Worm (Caenorhabditis elegans) whole organism, young adult: ENCODE data around the gene F53F4.11.

Source experiments
- B0035.1 ChIP-seq: sonication (generic microtip); optimal IDR thresholded peaks from 2 replicates; lab custom pipeline; 2016; ENCODE audit warnings: missing genetic modification characterization, mild to moderate bottlenecking, missing compliant biosample characterization, missing genotype, missing genetic modification reagents
- B0336.3 ChIP-seq: fragments of 200-800 bp; sonication (Bioruptor generic); IDR thresholded peaks from 2 replicates; pipeline ENCODE4 v1.3.6; 2022; ENCODE audit warnings: missing genetic modification characterization, missing compliant biosample characterization
- D2030.7 ChIP-seq: fragments of 200-800 bp; sonication (Bioruptor generic); IDR thresholded peaks from 2 replicates; pipeline ENCODE4 v1.3.6; 2022; ENCODE audit warnings: missing genetic modification reagents, missing genetic modification characterization, missing compliant biosample characterization
- F22D6.2 ChIP-seq: sonication (generic microtip); optimal IDR thresholded peaks from 2 replicates; lab custom pipeline; 2016; ENCODE audit warnings: mild to moderate bottlenecking, missing genetic modification characterization, missing compliant biosample characterization
- F37B4.10 ChIP-seq: fragments of 200-800 bp; sonication (Bioruptor generic); IDR thresholded peaks from 2 replicates; pipeline ENCODE4 v1.3.6; 2022; ENCODE audit warnings: missing genetic modification characterization, missing compliant biosample characterization
- F39B2.1 ChIP-seq: fragments of 200-800 bp; sonication (Bioruptor generic); IDR thresholded peaks from 2 replicates; pipeline ENCODE4 v1.3.6; 2022; ENCODE audit warnings: missing genetic modification reagents, missing genetic modification characterization, missing compliant biosample characterization
- Y53G8AR.9 ChIP-seq: fragments of 200-800 bp; sonication (Bioruptor generic); conservative IDR thresholded peaks from 2 replicates; pipeline ENCODE4 v1.3.6; 2022; ENCODE audit warnings: missing genetic modification reagents, missing genetic modification characterization, missing compliant biosample characterization
- Y79H2A.3 ChIP-seq: fragments of 200-800 bp; sonication (Bioruptor generic); conservative IDR thresholded peaks from 2 replicates; pipeline ENCODE4 v1.3.6; 2022; ENCODE audit warnings: missing genetic modification reagents, missing genetic modification characterization, missing compliant biosample characterization
- ama-1 ChIP-seq, 3 experiments: fragments of 150-350 bp in 1 of 3; sonication (generic microtip) in 2 of 3; optimal IDR thresholded peaks; 2 replicates each; lab custom pipeline; 2014 to 2018; ENCODE audit warnings: missing biosample characterization in 2 of 3, missing genetic modification characterization in 2 of 3, missing genetic modification reagents in 2 of 3
- atf-7 ChIP-seq: sonication (generic microtip); optimal IDR thresholded peaks from 2 replicates; lab custom pipeline; 2017; ENCODE audit warnings: mild to moderate bottlenecking, missing genetic modification characterization, missing compliant biosample characterization
- ccch-3 ChIP-seq: fragments of 200-800 bp; sonication (Bioruptor generic); optimal IDR thresholded peaks from 2 replicates; lab custom pipeline; 2018; ENCODE audit warnings: mild to moderate bottlenecking, missing genetic modification characterization, missing compliant biosample characterization
- cebp-1 ChIP-seq, 2 experiments: fragments of 200-800 bp in 1 of 2; sonication (Bioruptor generic) in 1 of 2; sonication (generic microtip) in 1 of 2; IDR thresholded peaks in 1 of 2; optimal IDR thresholded peaks in 1 of 2; 2 replicates each; pipeline versions ENCODE4 v1.3.6 to Lab custom; 2017 to 2022; ENCODE audit warnings: missing compliant biosample characterization in 2 of 2, missing genetic modification characterization in 2 of 2, mild to moderate bottlenecking in 1 of 2, missing genetic modification reagents in 1 of 2, moderate library complexity in 1 of 2
- ceh-79 ChIP-seq: sonication (generic microtip); optimal IDR thresholded peaks from 2 replicates; lab custom pipeline; 2017; ENCODE audit warnings: mild to moderate bottlenecking, missing genetic modification characterization, missing compliant biosample characterization
- dpl-1 ChIP-seq: fragments of 150-350 bp; optimal IDR thresholded peaks from 2 replicates; lab custom pipeline; 2014; ENCODE audit warnings: missing biosample characterization, missing genetic modification reagents, missing genetic modification characterization
- egl-18 ChIP-seq: fragments of 200-800 bp; sonication (Bioruptor generic); IDR thresholded peaks from 2 replicates; pipeline ENCODE4 v1.3.6; 2022; ENCODE audit warnings: missing genetic modification reagents, missing genetic modification characterization, missing compliant biosample characterization
- gei-17 ChIP-seq: fragments of 200-800 bp; sonication (Bioruptor generic); optimal IDR thresholded peaks from 2 replicates; lab custom pipeline; 2018; ENCODE audit warnings: mild to moderate bottlenecking, missing genetic modification characterization, missing compliant biosample characterization
- hlh-12 ChIP-seq: sonication (generic microtip); optimal IDR thresholded peaks from 2 replicates; lab custom pipeline; 2016; ENCODE audit warnings: missing genetic modification characterization, missing compliant biosample characterization
- hmg-1.2 ChIP-seq: fragments of 200-800 bp; sonication (Bioruptor generic); IDR thresholded peaks from 2 replicates; pipeline ENCODE4 v1.3.6; 2022; ENCODE audit warnings: missing genetic modification reagents, missing genetic modification characterization, missing compliant biosample characterization
- lin-40 ChIP-seq: sonication (generic microtip); optimal IDR thresholded peaks from 2 replicates; lab custom pipeline; 2016; ENCODE audit warnings: missing genetic modification characterization, mild to moderate bottlenecking, missing compliant biosample characterization, missing genotype, missing genetic modification reagents
- lsl-1 ChIP-seq: fragments of 200-800 bp; sonication (Bioruptor generic); optimal IDR thresholded peaks from 2 replicates; lab custom pipeline; 2018; ENCODE audit warnings: mild to moderate bottlenecking, missing genetic modification characterization, moderate library complexity, missing compliant biosample characterization
- madf-10 ChIP-seq: sonication (generic microtip); optimal IDR thresholded peaks from 2 replicates; lab custom pipeline; 2016; ENCODE audit warnings: mild to moderate bottlenecking, missing genetic modification characterization, missing compliant biosample characterization
- madf-8 ChIP-seq: fragments of 200-800 bp; sonication (Bioruptor generic); conservative IDR thresholded peaks from 2 replicates; pipeline ENCODE4 v1.3.6; 2022; ENCODE audit warnings: missing genetic modification reagents, missing genetic modification characterization, missing compliant biosample characterization
- mcd-1 ChIP-seq: fragments of 200-800 bp; sonication (Bioruptor generic); IDR thresholded peaks from 2 replicates; pipeline ENCODE4 v1.3.6; 2022; ENCODE audit warnings: missing genetic modification reagents, missing genetic modification characterization, missing compliant biosample characterization
- mel-28 ChIP-seq: sonication (generic microtip); optimal IDR thresholded peaks from 2 replicates; lab custom pipeline; 2016; ENCODE audit warnings: borderline replicate concordance, mild to moderate bottlenecking, missing genetic modification characterization, missing compliant biosample characterization
- nfya-1 ChIP-seq: sonication (generic microtip); optimal IDR thresholded peaks from 2 replicates; lab custom pipeline; 2017; ENCODE audit warnings: antibody characterized with exemption, missing compliant biosample characterization, missing genetic modification characterization, borderline replicate concordance; ENCODE audit not compliant: insufficient read depth
- nfya-2 ChIP-seq: fragments of 200-800 bp; sonication (Bioruptor generic); IDR thresholded peaks from 2 replicates; pipeline ENCODE4 v1.3.6; 2022; ENCODE audit warnings: missing genetic modification reagents, missing genetic modification characterization, missing compliant biosample characterization
- nhr-120 ChIP-seq: fragments of 200-800 bp; sonication (Bioruptor generic); IDR thresholded peaks from 2 replicates; pipeline ENCODE4 v1.3.6; 2022; ENCODE audit warnings: missing genetic modification characterization, missing compliant biosample characterization
- nhr-80 ChIP-seq: sonication (generic microtip); optimal IDR thresholded peaks from 2 replicates; lab custom pipeline; 2016; ENCODE audit warnings: missing genetic modification characterization, missing compliant biosample characterization
- sea-2 ChIP-seq: fragments of 200-800 bp; sonication (Bioruptor generic); IDR thresholded peaks from 2 replicates; pipeline ENCODE4 v1.3.6; 2022; ENCODE audit warnings: missing genetic modification characterization, missing compliant biosample characterization
- sptf-2 ChIP-seq: fragments of 200-800 bp; sonication (Bioruptor generic); optimal IDR thresholded peaks from 2 replicates; lab custom pipeline; 2018; ENCODE audit warnings: mild to moderate bottlenecking, missing genetic modification characterization, missing compliant biosample characterization
- tbp1 ChIP-seq: fragments of 200-800 bp; sonication (Bioruptor generic); optimal IDR thresholded peaks from 2 replicates; lab custom pipeline; 2018; ENCODE audit warnings: mild to moderate bottlenecking, missing genetic modification characterization, missing compliant biosample characterization
- unc-62 ChIP-seq: fragments of 150-350 bp; optimal IDR thresholded peaks from 2 replicates; lab custom pipeline; 2014; ENCODE audit warnings: missing biosample characterization, missing genetic modification reagents, missing genetic modification characterization
- ztf-6 ChIP-seq: fragments of 200-800 bp; sonication (Bioruptor generic); IDR thresholded peaks from 2 replicates; pipeline ENCODE4 v1.3.6; 2022; ENCODE audit warnings: missing genetic modification reagents, missing genetic modification characterization, missing compliant biosample characterization

Gene F53F4.11

DNA sequence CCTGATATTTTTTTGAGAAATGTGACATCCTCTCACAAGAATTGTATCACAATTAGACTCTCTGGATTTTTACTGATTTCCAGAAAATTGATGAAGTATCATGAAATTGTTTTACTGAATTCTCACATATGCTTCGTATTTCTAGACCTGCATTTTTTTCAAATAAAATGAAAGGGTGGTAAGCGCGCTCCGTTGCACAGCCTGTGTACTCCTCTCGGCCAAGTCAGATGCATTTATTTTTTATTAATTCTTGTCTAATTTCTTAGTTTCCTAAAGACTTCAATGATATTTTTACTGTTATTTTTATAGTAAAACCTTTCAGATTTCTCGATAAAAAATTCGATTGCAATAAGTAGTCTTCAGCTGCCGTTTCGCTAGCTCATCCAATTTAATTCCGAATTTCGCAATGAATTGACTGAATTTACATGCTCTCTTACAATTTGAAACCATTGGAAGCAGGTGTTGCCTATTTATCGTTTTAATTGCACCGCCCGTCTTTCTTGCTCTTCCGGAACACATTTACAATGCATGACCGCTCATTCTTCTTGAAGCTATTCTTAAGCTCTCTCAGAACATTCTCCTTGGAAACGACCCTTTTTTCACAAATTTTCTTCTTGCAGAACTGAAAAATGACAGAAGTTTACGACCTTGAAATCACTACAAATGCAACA is 32.7 kb downstream of the F53F4.11 start, which contains the start of gene tbcb-1 (continued):
- peak; percentile 92 for TF ChIP-seq mcd-1 (GFP tag; lab: Robert Waterston, UW)

DNA sequence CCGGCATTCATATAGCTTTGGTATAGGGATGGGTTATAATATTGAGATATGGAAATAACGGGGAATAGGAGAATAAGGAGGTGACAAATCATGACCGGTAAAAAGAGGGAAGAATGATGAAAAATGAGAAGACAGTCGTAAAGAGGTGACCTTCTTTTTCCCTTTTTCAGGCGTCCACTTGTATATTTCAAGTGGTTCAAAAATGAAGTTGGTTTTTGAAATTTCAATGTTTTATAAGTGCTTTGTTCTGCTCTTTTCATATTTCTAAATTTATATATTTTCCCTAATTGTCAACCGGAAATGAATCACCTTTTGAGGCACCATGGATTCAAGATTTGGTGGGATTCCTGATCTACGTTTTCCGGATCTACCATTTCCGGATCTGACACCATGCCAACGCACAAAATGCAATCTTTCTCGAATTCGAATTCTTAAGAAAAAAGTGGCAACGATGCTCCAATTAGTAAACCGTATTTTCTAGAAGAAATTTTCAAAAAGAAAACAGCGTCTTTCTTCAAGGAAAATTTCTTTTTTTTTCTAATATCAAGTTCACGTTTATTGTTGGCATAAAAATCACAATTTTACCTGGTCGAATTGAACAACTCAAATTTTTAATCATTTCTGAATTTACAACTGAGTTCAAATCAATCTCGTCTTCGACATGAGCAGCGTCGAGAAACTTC is 34.7 kb downstream of the F53F4.11 start, which contains the start of the genes F53F4.2 and F53F4.18:
F53F4.2 (minus strand) TSS at position 101 of the 683 bp plus-strand sequence.
F53F4.18 (plus strand) TSS at position 633 of the 683 bp plus-strand sequence.
- TF ChIP-seq ccch-3 = no peak
- TF ChIP-seq B0035.1 (tag; lab: Kevin White, UChicago) = no peak

DNA sequence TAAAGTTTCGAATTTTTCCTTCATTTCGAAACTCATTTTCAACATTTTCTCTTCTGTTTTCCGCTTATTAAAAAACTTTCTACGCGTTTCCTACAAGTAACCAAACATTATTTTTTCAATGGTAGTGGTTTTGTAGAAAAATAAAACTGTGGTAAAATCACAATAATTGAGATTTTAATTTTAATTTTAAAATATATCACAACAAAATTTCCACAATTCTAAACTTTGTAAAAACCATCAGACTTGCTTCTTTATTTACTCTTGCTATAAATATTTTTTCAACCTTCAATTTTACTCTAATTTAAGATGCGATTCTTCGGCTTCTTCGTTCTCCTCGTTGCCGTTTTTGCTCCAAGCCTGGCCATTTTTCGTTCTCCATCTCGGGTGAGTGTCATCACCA is 36.4 kb downstream of the F53F4.11 start, which contains the start of gene F53F4.17:
F53F4.17 (plus strand) TSS at position 301 of the 400 bp plus-strand sequence.
- TF ChIP-seq F39B2.1 (GFP tag; lab: Robert Waterston, UW) (no peak), lin-40 (tag; lab: Kevin White, UChicago) (no peak), atf-7 (tag; lab: Kevin White, UChicago) (no peak), nfya-2 (GFP tag; lab: Robert Waterston, UW) (no peak), gei-17 (GFP tag; lab: Kevin White, UChicago) (no peak), ama-1 (optimal IDR thresholded peaks at IDR 0.05; lab: Kevin White, UChicago) (no peak), ama-1 (GFP tag; optimal IDR thresholded peaks at IDR 0.05; lab: Kevin White, UChicago) (no peak), cebp-1 (GFP tag; IDR thresholded peaks at IDR 0.05; lab: Robert Waterston, UW) (no peak), cebp-1 (tag; optimal IDR thresholded peaks at IDR 0.05; lab: Kevin White, UChicago) (no peak), mel-28 (tag; lab: Kevin White, UChicago) (no peak), tbp1 (GFP tag; lab: Kevin White, UChicago) (no peak), hlh-12 (no peak), unc-62 (GFP tag; lab: Kevin White, UChicago) (no peak), Y53G8AR.9 (GFP tag; lab: Robert Waterston, UW) (no peak), madf-10 (no peak)

DNA sequence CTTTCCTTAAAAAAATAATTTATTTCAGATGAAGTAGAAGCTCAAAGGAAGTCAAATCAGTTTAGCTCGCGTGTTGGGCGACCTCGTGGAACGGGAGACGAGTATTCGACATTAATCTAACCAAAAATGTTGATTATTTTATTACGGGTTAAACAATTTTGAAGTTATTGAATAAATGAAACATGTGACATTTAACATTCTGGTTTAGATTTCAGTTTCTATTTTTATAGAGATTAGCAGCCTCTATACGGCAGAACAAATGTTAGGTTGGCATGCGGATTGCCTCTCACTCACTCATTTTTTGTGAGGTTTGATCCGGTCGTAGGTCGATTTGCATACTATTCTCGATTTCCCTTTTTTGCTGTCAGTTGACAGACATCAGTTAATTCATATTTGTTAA is 39.8 kb downstream of the F53F4.11 start, which contains the start of gene F53F4.1:
F53F4.1 (plus strand) TSS at position 301 of the 400 bp plus-strand sequence.
- TF ChIP-seq Y79H2A.3 (GFP tag; lab: Robert Waterston, UW) (no peak), lsl-1 (no peak), B0336.3 (GFP tag; lab: Robert Waterston, UW) (no peak), nfya-1 (tag; lab: Kevin White, UChicago) (no peak), dpl-1 (GFP tag; lab: Kevin White, UChicago) (no peak), madf-8 (GFP tag; lab: Robert Waterston, UW) (no peak), F22D6.2 (tag; lab: Kevin White, UChicago) (no peak), nhr-120 (no peak), sptf-2 (GFP tag; lab: Kevin White, UChicago) (no peak), B0035.1 (tag; lab: Kevin White, UChicago) (no peak), F37B4.10 (GFP tag; lab: Robert Waterston, UW) (no peak), mel-28 (tag; lab: Kevin White, UChicago) (no peak), egl-18 (GFP tag; lab: Robert Waterston, UW) (no peak)

DNA sequence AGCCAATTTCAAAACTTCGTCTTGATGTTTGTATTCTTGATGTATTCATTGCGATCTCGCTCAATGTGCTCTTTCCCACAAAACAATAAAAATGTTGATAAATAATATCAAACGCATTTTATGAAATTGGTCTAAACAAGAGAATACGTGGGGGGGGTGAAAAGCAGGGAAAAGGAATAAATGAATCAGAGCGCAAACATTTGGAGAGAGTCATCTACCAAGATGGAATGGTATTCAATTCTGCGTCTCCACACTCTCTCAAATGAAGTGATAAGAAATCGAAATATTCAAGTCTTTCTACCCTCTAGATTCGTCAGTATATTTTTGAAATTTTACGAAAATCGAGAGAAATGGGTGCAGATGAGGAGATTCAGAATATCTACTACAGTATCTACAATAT is 43.6 kb downstream of the F53F4.11 start, which contains the start of gene C50B8.5:
C50B8.5 (plus strand) TSS at position 273 of the 400 bp plus-strand sequence.
- TF ChIP-seq gei-17 (GFP tag; lab: Kevin White, UChicago) = no peak
- TF ChIP-seq sptf-2 (GFP tag; lab: Kevin White, UChicago) = no peak
- no peak for TF ChIP-seq hmg-1.2 (GFP tag; lab: Robert Waterston, UW)
- TF ChIP-seq sea-2 (GFP tag; lab: Robert Waterston, UW) = no peak
- no peak for TF ChIP-seq ztf-6 (GFP tag; lab: Robert Waterston, UW)
- TF ChIP-seq nhr-80 (tag; lab: Kevin White, UChicago) = peak; percentile 46
- no peak for TF ChIP-seq ceh-79 (tag; lab: Kevin White, UChicago)
- TF ChIP-seq D2030.7 (GFP tag; lab: Robert Waterston, UW) = no peak
